Fruit fly (Drosophila melanogaster): Measurements from ENCODE around the gene CG11076.

CG11076 gene

dm6 chr4:984755-985154 is 46.8 kb downstream of the CG11076 start:
- TF ChIP-seq svp (GFP tag) (no peak), Sox102F (GFP tag; optimal IDR thresholded peaks at IDR 0.05) (no peak), CG7368 (GFP tag; optimal IDR thresholded peaks at IDR 0.05) (no peak), CG3032 (tag; optimal IDR thresholded peaks at IDR 0.05) (no peak), CG9139 (GFP tag; optimal IDR thresholded peaks at IDR 0.05) (no peak), CG6276 (GFP tag; optimal IDR thresholded peaks at IDR 0.05) (no peak), CG8119 (GFP tag; IDR thresholded peaks at IDR 0.05) (no peak), CG31627 (GFP tag; optimal IDR thresholded peaks at IDR 0.05) (no peak), CG32006 (GFP tag; optimal IDR thresholded peaks at IDR 0.05) (no peak), CG6163 (GFP tag; IDR thresholded peaks at IDR 0.05) (no peak), CG15336 (GFP tag; IDR thresholded peaks at IDR 0.05) (no peak), CG4318 (GFP tag; optimal IDR thresholded peaks at IDR 0.05) (no peak)

dm6 chr4:982791-983407 is 48.7 kb downstream of the CG11076 start:
- peak in 1 of 2 experiments; percentile 2 for TF ChIP-seq salr (GFP tag; optimal IDR thresholded peaks at IDR 0.05)
- peak; percentile 13 for TF ChIP-seq CG8632 (GFP tag; optimal IDR thresholded peaks at IDR 0.05)
- no peak for TF ChIP-seq dsx (GFP tag; optimal IDR thresholded peaks at IDR 0.05; ENCODE audit: poor library complexity, severe bottlenecking)
- peak; percentile 64 for TF ChIP-seq svp (GFP tag)
- peak; percentile 47 for TF ChIP-seq CG31627 (GFP tag; optimal IDR thresholded peaks at IDR 0.05)
- TF ChIP-seq dac (GFP tag; optimal IDR thresholded peaks at IDR 0.05), result no peak
- no peak for TF ChIP-seq CG15336 (GFP tag; IDR thresholded peaks at IDR 0.05)
- TF ChIP-seq topi (GFP tag; optimal IDR thresholded peaks at IDR 0.05), result peak; percentile 37
- TF ChIP-seq Hr4 (GFP tag; optimal IDR thresholded peaks at IDR 0.05), result no peak
- TF ChIP-seq net (GFP tag; optimal IDR thresholded peaks at IDR 0.05), result no peak
- TF ChIP-seq CG9139 (GFP tag; optimal IDR thresholded peaks at IDR 0.05), result no peak
- TF ChIP-seq CG6854 (GFP tag; optimal IDR thresholded peaks at IDR 0.05), result no peak
- no peak for TF ChIP-seq CG32006 (GFP tag; optimal IDR thresholded peaks at IDR 0.05)
- peak; percentile 22 for TF ChIP-seq Smox (GFP tag; optimal IDR thresholded peaks at IDR 0.05)
- no peak for TF ChIP-seq Gug (GFP tag; IDR thresholded peaks at IDR 0.05)
- no peak for TF ChIP-seq CG11762 (GFP tag; optimal IDR thresholded peaks at IDR 0.05; ENCODE audit: insufficient read depth)
- TF ChIP-seq CG8319 (GFP tag; optimal IDR thresholded peaks at IDR 0.05), result no peak
- TF ChIP-seq CG11294 (GFP tag; IDR thresholded peaks at IDR 0.05), result no peak
- TF ChIP-seq Hr39 (GFP tag; optimal IDR thresholded peaks at IDR 0.05), result peak; percentile 50
- TF ChIP-seq cyc (GFP tag; optimal IDR thresholded peaks at IDR 0.05), result peak; percentile 42
- TF ChIP-seq acj6 (GFP tag; optimal IDR thresholded peaks at IDR 0.05), result peak; percentile 8
- peak; percentile 26 for TF ChIP-seq Sox102F (GFP tag; optimal IDR thresholded peaks at IDR 0.05)
- no peak for TF ChIP-seq Eip93F (GFP tag; optimal IDR thresholded peaks at IDR 0.05)
- TF ChIP-seq OdsH (GFP tag; optimal IDR thresholded peaks at IDR 0.05), result peak; percentile 29
- TF ChIP-seq fkh (GFP tag; optimal IDR thresholded peaks at IDR 0.05), result no peak
- no peak for TF ChIP-seq CG11902 (GFP tag; optimal IDR thresholded peaks at IDR 0.05)
- no peak for TF ChIP-seq Lpt (GFP tag; optimal IDR thresholded peaks at IDR 0.05)
- no peak for TF ChIP-seq CG6808 (GFP tag; optimal IDR thresholded peaks at IDR 0.05)
- TF ChIP-seq CG1621 (tag; optimal IDR thresholded peaks at IDR 0.05), result no peak
- peak; percentile 21 for TF ChIP-seq vri (GFP tag; optimal IDR thresholded peaks at IDR 0.05)
- peak; percentile 39 for TF ChIP-seq lz (GFP tag; optimal IDR thresholded peaks at IDR 0.05)
- TF ChIP-seq Eip78C (GFP tag), result peak; percentile 59
- TF ChIP-seq pdm3 (GFP tag; optimal IDR thresholded peaks at IDR 0.05), result peak; percentile 20
- peak; percentile 30 for TF ChIP-seq Ets96B (tag; optimal IDR thresholded peaks at IDR 0.05)
- TF ChIP-seq eg (GFP tag; IDR thresholded peaks at IDR 0.05), result no peak
- no peak for TF ChIP-seq CG10669 (GFP tag; optimal IDR thresholded peaks at IDR 0.05)
- no peak for TF ChIP-seq CG34406 (GFP tag; optimal IDR thresholded peaks at IDR 0.05)
- TF ChIP-seq CG6792 (GFP tag; optimal IDR thresholded peaks at IDR 0.05), result peak; percentile 45
- no peak for TF ChIP-seq CG8119 (GFP tag; IDR thresholded peaks at IDR 0.05)
- TF ChIP-seq Sox14 (GFP tag; optimal IDR thresholded peaks at IDR 0.05), result peak; percentile 16
- no peak for TF ChIP-seq CG4318 (GFP tag; optimal IDR thresholded peaks at IDR 0.05)
- no peak for TF ChIP-seq fd85E (GFP tag; optimal IDR thresholded peaks at IDR 0.05)
- TF ChIP-seq Hr38 (GFP tag; optimal IDR thresholded peaks at IDR 0.05), result no peak
- TF ChIP-seq CG6163 (GFP tag; IDR thresholded peaks at IDR 0.05), result no peak
- no peak for TF ChIP-seq Ets21C (GFP tag; optimal IDR thresholded peaks at IDR 0.05)
- no peak for TF ChIP-seq CG7368 (GFP tag; optimal IDR thresholded peaks at IDR 0.05)
- TF ChIP-seq CG6276 (GFP tag; optimal IDR thresholded peaks at IDR 0.05), result no peak
- no peak for TF ChIP-seq fd59A (GFP tag; optimal IDR thresholded peaks at IDR 0.05)

Data from whole organism, prepupa.